Worm (Caenorhabditis elegans) whole organism, young adult: ENCODE data around the gene nas-9.

ENCODE experiments used
- K11D2.4 ChIP-seq: fragments of 200-800 bp; sonication (Bioruptor generic); IDR thresholded peaks from 2 replicates; pipeline ENCODE4 v1.3.6; 2022; ENCODE audit warnings: missing genetic modification reagents, missing genetic modification characterization, missing compliant biosample characterization
- ama-1 ChIP-seq, 3 experiments: fragments of 150-350 bp in 1 of 3; sonication (generic microtip) in 2 of 3; optimal IDR thresholded peaks; 2 replicates each; lab custom pipeline; 2014 to 2018; ENCODE audit warnings: missing biosample characterization in 2 of 3, missing genetic modification characterization in 2 of 3, missing genetic modification reagents in 2 of 3
- ceh-79 ChIP-seq: sonication (generic microtip); optimal IDR thresholded peaks from 2 replicates; lab custom pipeline; 2017; ENCODE audit warnings: mild to moderate bottlenecking, missing genetic modification characterization, missing compliant biosample characterization
- lin-35 ChIP-seq, 3 experiments: fragments of 150-350 bp in 2 of 3; sonication (generic microtip) in 1 of 3; optimal IDR thresholded peaks; 2 replicates each; lab custom pipeline; 2014 to 2018; ENCODE audit warnings: missing biosample characterization in 3 of 3, missing genetic modification characterization in 3 of 3, missing genetic modification reagents in 3 of 3
- lin-40 ChIP-seq: sonication (generic microtip); optimal IDR thresholded peaks from 2 replicates; lab custom pipeline; 2016; ENCODE audit warnings: missing genetic modification characterization, mild to moderate bottlenecking, missing compliant biosample characterization, missing genotype, missing genetic modification reagents
- nhr-90 ChIP-seq: sonication (generic microtip); optimal IDR thresholded peaks from 2 replicates; lab custom pipeline; 2016; ENCODE audit warnings: missing genotype, mild to moderate bottlenecking, missing genetic modification characterization, missing compliant biosample characterization
- pha-4 ChIP-seq: fragments of 150-350 bp; sonication (generic microtip); optimal IDR thresholded peaks from 2 replicates; lab custom pipeline; 2014; ENCODE audit warnings: missing biosample characterization, missing genetic modification reagents, missing genetic modification characterization
- ztf-22 ChIP-seq: fragments of 200-800 bp; sonication (Bioruptor generic); optimal IDR thresholded peaks from 2 replicates; lab custom pipeline; 2018; ENCODE audit warnings: mild to moderate bottlenecking, missing genetic modification characterization, moderate library complexity, missing compliant biosample characterization

- TF ChIP-seq pha-4: no peak
- no peak for TF ChIP-seq K11D2.4 (GFP tag; lab: Robert Waterston, UW)
- no peak for TF ChIP-seq ceh-79 (tag; lab: Kevin White, UChicago)
- TF ChIP-seq nhr-90: no peak
- no peak for TF ChIP-seq lin-40 (tag; lab: Kevin White, UChicago)
- TF ChIP-seq ztf-22 (GFP tag; lab: Kevin White, UChicago): no peak
- no peak for TF ChIP-seq lin-35 (GFP tag; optimal IDR thresholded peaks at IDR 0.05; lab: Kevin White, UChicago)
- TF ChIP-seq ama-1 (optimal IDR thresholded peaks at IDR 0.05; lab: Kevin White, UChicago): no peak
- no peak for TF ChIP-seq ama-1 (GFP tag; optimal IDR thresholded peaks at IDR 0.05; lab: Kevin White, UChicago)
Observed at ce11 chrV:4787166-4787565, 52.6 kb downstream of the nas-9 start, which contains the start of gene R02F11.9.
